Fruit fly (Drosophila melanogaster): Measurements from ENCODE around the gene CG17636.
A peak's percentile ranks its signal among the peaks of the same experiment; 100 is the strongest.

The CG17636 gene

dm6 chrX:173544-173943, 47.0 kb upstream of the CG17636 start:
- TF ChIP-seq CG7963 (GFP tag; IDR thresholded peaks at IDR 0.05; ENCODE audit: partially characterized antibody) (no peak), zen2 (GFP tag; IDR thresholded peaks at IDR 0.05; ENCODE audit: partially characterized antibody) (no peak), CG18476 (GFP tag; optimal IDR thresholded peaks at IDR 0.05) (no peak), eve (GFP tag; optimal IDR thresholded peaks at IDR 0.05) (no peak), jing (GFP tag; optimal IDR thresholded peaks at IDR 0.05) (no peak), pan (optimal IDR thresholded peaks at IDR 0.05) (no peak), pan (GFP tag; optimal IDR thresholded peaks at IDR 0.05 in 1 of 2, IDR thresholded peaks at IDR 0.05 in 1 of 2) (no peak), Max (GFP tag; optimal IDR thresholded peaks at IDR 0.05) (no peak), btn (GFP tag; optimal IDR thresholded peaks at IDR 0.05) (no peak)

dm6 chrX:169571-169970, 43.1 kb upstream of the CG17636 start:
- TF ChIP-seq prd (optimal IDR thresholded peaks at IDR 0.05) = no peak
- TF ChIP-seq prd (GFP tag; IDR thresholded peaks at IDR 0.05) = 0 out of 3 replicates have a peak, but pooled peaks have one; percentile 24
- no peak for TF ChIP-seq chif (GFP tag; optimal IDR thresholded peaks at IDR 0.05)
- TF ChIP-seq CG2712 (tag; optimal IDR thresholded peaks at IDR 0.05) = peak; percentile 3
- TF ChIP-seq Xrp1 (GFP tag; IDR thresholded peaks at IDR 0.05) = 0 out of 2 replicates have a peak, but pooled peaks have one; percentile 47
- no peak for TF ChIP-seq MESR4 (GFP tag; optimal IDR thresholded peaks at IDR 0.05)
- TF ChIP-seq CG10979 (tag; optimal IDR thresholded peaks at IDR 0.05) = peak; percentile 3
- TF ChIP-seq Drgx (GFP tag; IDR thresholded peaks at IDR 0.05) = peak; percentile 55; the same call in 1 of the 2 replicates
- no peak for TF ChIP-seq Vsx1 (GFP tag; optimal IDR thresholded peaks at IDR 0.05)
- TF ChIP-seq row (GFP tag; IDR thresholded peaks at IDR 0.05) = 0 out of 3 replicates have a peak, but pooled peaks have one; percentile 6
- no peak for TF ChIP-seq PHDP (tag; optimal IDR thresholded peaks at IDR 0.05)
- TF ChIP-seq Xbp1 (GFP tag; optimal IDR thresholded peaks at IDR 0.05) = peak; percentile 1
- TF ChIP-seq fd96Cb (tag; optimal IDR thresholded peaks at IDR 0.05) = no peak
- TF ChIP-seq knrl (GFP tag; IDR thresholded peaks at IDR 0.05; ENCODE audit: partially characterized antibody) = no peak
- TF ChIP-seq gem (tag; optimal IDR thresholded peaks at IDR 0.05) = peak; percentile 25
- TF ChIP-seq unpg (GFP tag; optimal IDR thresholded peaks at IDR 0.05) = peak; percentile 8
- TF ChIP-seq Sox102F (GFP tag; optimal IDR thresholded peaks at IDR 0.05) = peak; percentile 0
- TF ChIP-seq bsh (GFP tag; optimal IDR thresholded peaks at IDR 0.05) = peak in 1 of 2 experiments; percentile 50
- no peak for TF ChIP-seq CG11560 (tag; IDR thresholded peaks at IDR 0.05)
- TF ChIP-seq CG10543 (GFP tag; optimal IDR thresholded peaks at IDR 0.05) = no peak
- TF ChIP-seq sob (GFP tag; IDR thresholded peaks at IDR 0.05) = 0 out of 2 replicates have a peak, but pooled peaks have one; percentile 15
- peak; percentile 27 for TF ChIP-seq Blimp-1 (GFP tag; optimal IDR thresholded peaks at IDR 0.05)
- 0 out of 3 replicates have a peak, but pooled peaks have one; percentile 17 for TF ChIP-seq ci (GFP tag; IDR thresholded peaks at IDR 0.05)

dm6 chrX:148326-148725, 21.8 kb upstream of the CG17636 start, which contains the start of gene CG17707:
CG17707 (minus strand) TSS chrX:148426.
- no peak for TF ChIP-seq esg (GFP tag; conservative IDR thresholded peaks at IDR 0.05)
- 0 out of 2 replicates have a peak, but pooled peaks have one; percentile 9 for TF ChIP-seq Drgx (GFP tag; IDR thresholded peaks at IDR 0.05)
- TF ChIP-seq ac (GFP tag; optimal IDR thresholded peaks at IDR 0.05) = no peak

- peak; percentile 93 for TF ChIP-seq Ets65A (GFP tag)
- TF ChIP-seq ro (GFP tag; IDR thresholded peaks at IDR 0.05) = no peak
Measured at dm6 chrX:145081-145480, 18.6 kb upstream of the CG17636 start.

Measured in whole organism, embryonic.